Fruit fly (Drosophila melanogaster) whole organism, prepupa: ENCODE measurements around the gene CG15414.

Experiments used
- Blimp-1 ChIP-seq: fragments of 200-800 bp; sonication (Bioruptor generic); optimal IDR thresholded peaks from 3 replicates; lab custom pipeline; 2017; ENCODE audit warnings: missing biosample characterization, missing genetic modification characterization, mild to moderate bottlenecking, moderate library complexity, missing genetic modification reagents
- CG15336 ChIP-seq: fragments of 200-800 bp; sonication (Bioruptor generic); IDR thresholded peaks from 2 replicates; pipeline ENCODE4 v1.3.6; 2022; ENCODE audit warnings: missing biosample characterization, missing genetic modification characterization
- CG16779 ChIP-seq: fragments of 200-800 bp; sonication (Bioruptor generic); optimal IDR thresholded peaks from 3 replicates; lab custom pipeline; 2017; ENCODE audit warnings: missing biosample characterization, mild to moderate bottlenecking, missing genetic modification characterization
- CG3032 ChIP-seq: fragments of 200-800 bp; optimal IDR thresholded peaks from 2 replicates; lab custom pipeline; 2019; ENCODE audit warnings: missing biosample characterization, mild to moderate bottlenecking, missing genetic modification characterization, moderate library complexity
- CG31627 ChIP-seq: fragments of 200-800 bp; sonication (Bioruptor generic); optimal IDR thresholded peaks from 3 replicates; lab custom pipeline; 2016; ENCODE audit warnings: missing biosample characterization, missing genetic modification characterization
- CG8319 ChIP-seq: fragments of 200-800 bp; sonication (Bioruptor generic); optimal IDR thresholded peaks from 3 replicates; lab custom pipeline; 2016; ENCODE audit warnings: missing biosample characterization, missing genetic modification characterization
- Eip93F ChIP-seq: fragments of 200-800 bp; sonication (Bioruptor generic); optimal IDR thresholded peaks from 2 replicates; lab custom pipeline; 2016; ENCODE audit warnings: missing biosample characterization, mild to moderate bottlenecking, missing genetic modification characterization
- Hr38 ChIP-seq: sonication (Bioruptor generic); optimal IDR thresholded peaks from 2 replicates; lab custom pipeline; 2016; ENCODE audit warnings: missing biosample characterization, missing genetic modification characterization
- Hr39 ChIP-seq: fragments of 200-800 bp; sonication (Bioruptor generic); optimal IDR thresholded peaks from 2 replicates; lab custom pipeline; 2016; ENCODE audit warnings: missing biosample characterization, missing genetic modification characterization
- OdsH ChIP-seq: fragments of 200-800 bp; sonication (Bioruptor generic); optimal IDR thresholded peaks from 3 replicates; lab custom pipeline; 2016; ENCODE audit warnings: missing biosample characterization, missing genetic modification characterization
- Sox102F ChIP-seq: fragments of 200-800 bp; sonication (Bioruptor generic); optimal IDR thresholded peaks from 2 replicates; lab custom pipeline; 2016; ENCODE audit warnings: missing biosample characterization, mild to moderate bottlenecking, missing genetic modification characterization
- acj6 ChIP-seq: fragments of 200-800 bp; sonication (Bioruptor generic); optimal IDR thresholded peaks from 3 replicates; lab custom pipeline; 2016; ENCODE audit warnings: missing biosample characterization, missing genetic modification characterization
- topi ChIP-seq: fragments of 200-800 bp; sonication (Bioruptor generic); optimal IDR thresholded peaks from 3 replicates; lab custom pipeline; 2016; ENCODE audit warnings: missing biosample characterization, missing genetic modification characterization

DNA sequence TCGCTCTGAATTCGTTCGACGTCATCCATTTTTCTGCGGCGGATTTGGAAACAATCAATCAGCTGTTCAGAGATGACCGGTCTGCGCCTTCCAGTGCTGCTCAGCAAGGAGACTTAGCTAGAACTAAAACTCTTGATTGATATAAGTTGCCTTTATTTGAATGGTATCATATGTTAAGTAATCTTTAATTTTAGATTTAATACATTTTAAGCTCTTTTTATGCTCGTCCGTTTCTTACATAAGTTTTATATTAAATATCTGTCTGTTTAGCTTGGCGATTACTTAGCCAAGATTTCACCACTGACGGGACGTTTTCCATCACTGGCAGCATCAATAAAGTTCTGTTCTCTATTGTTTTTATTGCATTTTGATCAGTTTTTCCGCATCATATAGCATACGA is 33.9 kb downstream of the CG15414 start, which contains the start of the genes Cog3 and Sec5:
- TF ChIP-seq Hr38 (GFP tag; lab: Kevin White, UChicago) (no peak), topi (GFP tag; lab: Kevin White, UChicago) (no peak), CG31627 (GFP tag; lab: Kevin White, UChicago) (peak; percentile 52), CG16779 (no peak), Sox102F (GFP tag; lab: Kevin White, UChicago) (no peak), CG3032 (tag; lab: Kevin White, UChicago) (peak; percentile 71), Hr39 (GFP tag; lab: Kevin White, UChicago) (no peak), CG8319 (GFP tag; lab: Kevin White, UChicago) (no peak), Blimp-1 (GFP tag; lab: Kevin White, UChicago) (no peak), Eip93F (GFP tag; lab: Kevin White, UChicago) (no peak), OdsH (no peak), acj6 (GFP tag; lab: Kevin White, UChicago) (no peak), CG15336 (GFP tag; lab: Robert Waterston, UW) (no peak)
